Fruit fly (Drosophila melanogaster) whole organism, wandering third instar larva: ENCODE measurements around the gene PolH.

Source experiments
- Abd-B ChIP-seq: fragments of >200 bp; optimal IDR thresholded peaks from 2 replicates; lab custom pipeline; 2017; ENCODE audit warnings: missing biosample characterization, missing genetic modification characterization
- CG9705 ChIP-seq: fragments of 200-800 bp; sonication (Bioruptor generic); optimal IDR thresholded peaks from 2 replicates; lab custom pipeline; 2018; ENCODE audit warnings: missing biosample characterization, mild to moderate bottlenecking, missing genetic modification characterization
- Dif ChIP-seq: fragments of 200-275, 200-300 bp; sonication (Bioruptor generic); optimal IDR thresholded peaks from 2 replicates; lab custom pipeline; 2018; ENCODE audit warnings: missing biosample characterization, missing genetic modification characterization; ENCODE audit not compliant: partially characterized antibody
- HLH106 ChIP-seq: fragments of 200-800 bp; optimal IDR thresholded peaks from 3 replicates; lab custom pipeline; 2019; ENCODE audit warnings: missing biosample characterization, mild to moderate bottlenecking, missing genetic modification characterization, moderate library complexity
- Hnf4 ChIP-seq: fragments of 200-800 bp; sonication (Bioruptor generic); optimal IDR thresholded peaks from 2 replicates; lab custom pipeline; 2016; ENCODE audit warnings: missing biosample characterization, mild to moderate bottlenecking, missing genetic modification characterization
- Hr78 ChIP-seq: fragments of >200 bp; optimal IDR thresholded peaks from 2 replicates; lab custom pipeline; 2017; ENCODE audit warnings: missing biosample characterization, missing genetic modification characterization
- Jra ChIP-seq: sonication (Bioruptor generic); optimal IDR thresholded peaks from 2 replicates; lab custom pipeline; 2016; ENCODE audit warnings: missing biosample characterization, missing genetic modification characterization
- Mio ChIP-seq: sonication (Bioruptor generic); optimal IDR thresholded peaks from 2 replicates; lab custom pipeline; 2016; ENCODE audit warnings: missing biosample characterization, missing genetic modification characterization
- N ChIP-seq: fragments of >200 bp; optimal IDR thresholded peaks from 2 replicates; lab custom pipeline; 2018; ENCODE audit warnings: missing biosample characterization, missing external identifiers, missing genetic modification characterization
- Rel ChIP-seq, 2 experiments: fragments of 200-800 bp; sonication (Bioruptor generic) in 1 of 2; optimal IDR thresholded peaks; 2 replicates in 1 of 2; 3 replicates in 1 of 2; lab custom pipeline; 2016 to 2019; ENCODE audit warnings: mild to moderate bottlenecking in 2 of 2, missing biosample characterization in 2 of 2, missing genetic modification characterization in 2 of 2, moderate library complexity in 1 of 2
- Sp1 ChIP-seq: fragments of 200-800 bp; sonication (Bioruptor generic); optimal IDR thresholded peaks from 3 replicates; lab custom pipeline; 2019; ENCODE audit warnings: missing biosample characterization, mild to moderate bottlenecking, missing genetic modification characterization, moderate library complexity
- dl ChIP-seq, 2 experiments: fragments of 175-275, 200-275 bp in 1 of 2; fragments of 200-275 bp in 1 of 2; sonication (Bioruptor generic); optimal IDR thresholded peaks; lab custom pipeline; 2018; ENCODE audit warnings: mild to moderate bottlenecking in 2 of 2, missing biosample characterization in 2 of 2, missing genetic modification characterization in 2 of 2, moderate library complexity in 2 of 2; ENCODE audit not compliant: partially characterized antibody in 2 of 2, insufficient read depth in 1 of 2
- dmrt93B ChIP-seq: fragments of 200-800 bp; sonication (Bioruptor generic); optimal IDR thresholded peaks from 2 replicates; lab custom pipeline; 2018; ENCODE audit warnings: missing biosample characterization, mild to moderate bottlenecking, missing genetic modification characterization
- dsf ChIP-seq: sonication (Bioruptor generic); optimal IDR thresholded peaks from 2 replicates; lab custom pipeline; 2016; ENCODE audit warnings: missing biosample characterization, missing genetic modification characterization, borderline replicate concordance
- ey ChIP-seq: fragments of 200-800 bp; sonication (Bioruptor generic); optimal IDR thresholded peaks from 2 replicates; lab custom pipeline; 2016; ENCODE audit warnings: missing biosample characterization, missing genetic modification characterization
- foxo ChIP-seq, 2 experiments: fragments of 200-800 bp; sonication (Bioruptor generic); optimal IDR thresholded peaks; 2 replicates in 1 of 2; 3 replicates in 1 of 2; lab custom pipeline; 2016 to 2017; ENCODE audit warnings: missing biosample characterization in 2 of 2, missing genetic modification characterization in 2 of 2
- fru ChIP-seq: fragments of 200-800 bp; sonication (Bioruptor generic); optimal IDR thresholded peaks from 3 replicates; lab custom pipeline; 2016; ENCODE audit warnings: missing biosample characterization, mild to moderate bottlenecking, missing genetic modification characterization
- h ChIP-seq: fragments of 200-800 bp; sonication (Bioruptor generic); optimal IDR thresholded peaks from 3 replicates; lab custom pipeline; 2016; ENCODE audit warnings: missing biosample characterization, mild to moderate bottlenecking, missing genetic modification characterization
- jim ChIP-seq: fragments of 175-275, 200-325 bp; sonication (Bioruptor generic); optimal IDR thresholded peaks from 2 replicates; lab custom pipeline; 2016; ENCODE audit warnings: missing biosample characterization, mild to moderate bottlenecking, missing genetic modification characterization
- pan ChIP-seq: fragments of >200 bp; optimal IDR thresholded peaks from 2 replicates; lab custom pipeline; 2017
- psq ChIP-seq: fragments of 200-800 bp; sonication (Bioruptor generic); optimal IDR thresholded peaks from 3 replicates; lab custom pipeline; 2017; ENCODE audit warnings: missing biosample characterization, mild to moderate bottlenecking, missing genetic modification characterization, moderate library complexity
- rgr ChIP-seq: fragments of 200-800 bp; sonication (Bioruptor generic); optimal IDR thresholded peaks from 3 replicates; lab custom pipeline; 2016; ENCODE audit warnings: missing biosample characterization, mild to moderate bottlenecking, missing genetic modification characterization
- sage ChIP-seq: fragments of 200-800 bp; sonication (Bioruptor generic); optimal IDR thresholded peaks from 2 replicates; lab custom pipeline; 2016; ENCODE audit warnings: missing biosample characterization, mild to moderate bottlenecking, missing genetic modification characterization
- sv ChIP-seq: fragments of 200-800 bp; sonication (Bioruptor generic); optimal IDR thresholded peaks from 3 replicates; lab custom pipeline; 2016; ENCODE audit warnings: missing biosample characterization, missing genetic modification characterization
- tai ChIP-seq: sonication (Bioruptor generic); optimal IDR thresholded peaks from 2 replicates; lab custom pipeline; 2016; ENCODE audit warnings: missing biosample characterization, missing genetic modification characterization
- usp ChIP-seq: fragments of >200 bp; optimal IDR thresholded peaks from 2 replicates; lab custom pipeline; 2017; ENCODE audit warnings: missing biosample characterization, missing genetic modification characterization

The PolH gene

dm6 chr3L:21963293-21963692 lies 21.7 kb upstream of the PolH start:
- TF ChIP-seq dsf (GFP tag; lab: Kevin White, UChicago) (no peak), sv (GFP tag; lab: Kevin White, UChicago) (no peak), psq (GFP tag; lab: Kevin White, UChicago) (no peak), tai (GFP tag; lab: Kevin White, UChicago) (no peak), Hr78 (no peak), jim (GFP tag; lab: Kevin White, UChicago) (no peak)

DNA sequence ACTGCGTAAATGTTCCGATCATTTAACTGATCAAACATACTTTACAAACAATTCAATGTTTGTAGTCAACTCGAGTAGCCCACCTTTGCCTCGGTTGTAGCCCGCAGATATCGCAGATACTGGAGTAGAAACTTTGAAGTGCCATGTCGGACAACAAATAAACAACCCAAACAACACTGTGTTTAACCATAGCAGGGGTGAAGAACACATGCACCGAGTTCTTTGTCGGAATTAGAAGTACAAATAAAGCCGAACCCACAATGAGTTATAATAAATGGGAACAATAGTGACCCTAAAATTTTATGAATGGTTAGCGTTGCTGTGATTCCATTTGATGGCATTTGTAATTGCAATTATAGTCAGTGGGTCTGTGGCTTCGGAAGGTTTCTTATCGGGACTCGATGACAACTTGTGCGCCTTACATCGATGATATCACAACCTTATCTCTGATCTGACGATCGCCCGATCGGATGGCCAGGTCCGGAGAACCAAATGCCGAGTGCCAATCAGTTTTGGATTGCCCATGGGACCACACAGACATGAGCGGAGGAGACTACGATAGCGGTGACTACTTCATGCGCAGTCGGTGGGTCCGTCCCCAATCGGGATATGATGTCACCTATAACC lies 20.4 kb upstream of the PolH start, which contains the start of gene Chs2:
Gene Chs2, plus strand, starts transcription at position 510 of the 627 bp plus-strand sequence.
- TF ChIP-seq Abd-B (GFP tag; lab: Kevin White, UChicago): no peak
- TF ChIP-seq dmrt93B (GFP tag; lab: Kevin White, UChicago): no peak
- no peak for TF ChIP-seq Mio (GFP tag; lab: Kevin White, UChicago)
- TF ChIP-seq CG9705: no peak
- no peak for TF ChIP-seq jim (GFP tag; lab: Kevin White, UChicago)
- TF ChIP-seq Sp1 (GFP tag; lab: Kevin White, UChicago): no peak
- TF ChIP-seq Rel (GFP tag; optimal IDR thresholded peaks at IDR 0.05; lab: Kevin White, UChicago): no peak
- no peak for TF ChIP-seq Rel (tag; optimal IDR thresholded peaks at IDR 0.05; lab: Kevin White, UChicago)
- TF ChIP-seq dsf (GFP tag; lab: Kevin White, UChicago): no peak

- TF ChIP-seq jim (GFP tag; lab: Kevin White, UChicago): no peak
- no peak for TF ChIP-seq N (GFP tag; lab: Kevin White, UChicago)
- TF ChIP-seq dsf (GFP tag; lab: Kevin White, UChicago): no peak
- TF ChIP-seq fru (GFP tag; lab: Kevin White, UChicago): peak; percentile 35
- TF ChIP-seq h (GFP tag; lab: Kevin White, UChicago): peak; percentile 58
- TF ChIP-seq Dif (GFP tag; lab: Kevin White, UChicago): peak; percentile 46
- TF ChIP-seq rgr: peak; percentile 24
- TF ChIP-seq dl (GFP tag; optimal IDR thresholded peaks at IDR 0.05; lab: Kevin White, UChicago; ENCODE audit: insufficient read depth in 1 of 2, partially characterized antibody in 2 of 2): peak in 1 of 2 experiments; percentile 13
- TF ChIP-seq pan (lab: Kevin White, UChicago): peak; percentile 52
- peak; percentile 5 for TF ChIP-seq ey (GFP tag; lab: Kevin White, UChicago)
- TF ChIP-seq foxo (GFP tag; optimal IDR thresholded peaks at IDR 0.05; lab: Kevin White, UChicago): peak in 1 of 2 experiments; percentile 46
- TF ChIP-seq usp: no peak
Observed at dm6 chr3L:21954474-21955321, 13.1 kb upstream of the PolH start, which contains the start of gene CG7458. Gene CG7458 (plus strand): TSS chr3L:21955110.

- TF ChIP-seq rgr: no peak
- TF ChIP-seq sage (GFP tag; lab: Kevin White, UChicago): no peak
- TF ChIP-seq ey (GFP tag; lab: Kevin White, UChicago): no peak
- TF ChIP-seq HLH106 (tag; lab: Kevin White, UChicago): no peak
- no peak for TF ChIP-seq tai (GFP tag; lab: Kevin White, UChicago)
- no peak for TF ChIP-seq Jra (GFP tag; lab: Kevin White, UChicago)
- no peak for TF ChIP-seq pan (lab: Kevin White, UChicago)
- TF ChIP-seq dmrt93B (GFP tag; lab: Kevin White, UChicago): no peak
- no peak for TF ChIP-seq psq (GFP tag; lab: Kevin White, UChicago)
- no peak for TF ChIP-seq Hnf4 (GFP tag; lab: Kevin White, UChicago)
Observed at dm6 chr3L:21953028-21954016, 11.7 kb upstream of the PolH start.
